Worm (Caenorhabditis elegans) whole organism, mixed stage, embryonic: Measurements from ENCODE around the gene dct-1.

ENCODE experiments used
- M03D4.4 ChIP-seq: sonication (generic microtip); optimal IDR thresholded peaks from 2 replicates; lab custom pipeline; 2017; ENCODE audit warnings: mild to moderate bottlenecking, missing genetic modification characterization, missing compliant biosample characterization
- bed-3 ChIP-seq: fragments of 200-800 bp; sonication (Bioruptor generic); optimal IDR thresholded peaks from 3 replicates; lab custom pipeline; 2018; ENCODE audit warnings: mild to moderate bottlenecking, missing genetic modification characterization, moderate library complexity, missing compliant biosample characterization
- blmp-1 ChIP-seq: fragments of 150-350 bp; optimal IDR thresholded peaks from 2 replicates; lab custom pipeline; 2014; ENCODE audit warnings: missing biosample characterization, missing genetic modification characterization
- ceh-39 ChIP-seq: fragments of 150-350 bp; optimal IDR thresholded peaks from 2 replicates; lab custom pipeline; 2014; ENCODE audit warnings: missing biosample characterization, missing genetic modification characterization
- ceh-43 ChIP-seq: fragments of 200-800 bp; sonication (Bioruptor generic); optimal IDR thresholded peaks from 2 replicates; lab custom pipeline; 2018; ENCODE audit warnings: mild to moderate bottlenecking, missing genetic modification characterization, moderate library complexity, missing compliant biosample characterization
- ces-1 ChIP-seq: fragments of 150-350 bp; optimal IDR thresholded peaks from 2 replicates; lab custom pipeline; 2014; ENCODE audit warnings: missing biosample characterization, missing genetic modification reagents, missing genetic modification characterization
- drap-1 ChIP-seq: fragments of 200-800 bp; sonication (Bioruptor generic); optimal IDR thresholded peaks from 3 replicates; lab custom pipeline; 2018; ENCODE audit warnings: mild to moderate bottlenecking, missing genetic modification characterization, missing compliant biosample characterization
- elt-1 ChIP-seq: sonication (generic microtip); optimal IDR thresholded peaks from 2 replicates; lab custom pipeline; 2017; ENCODE audit warnings: missing genetic modification characterization, mild to moderate bottlenecking, missing compliant biosample characterization, antibody characterized with exemption, moderate library complexity, borderline replicate concordance; ENCODE audit not compliant: insufficient read depth
- elt-3 ChIP-seq: fragments of 150-350 bp; optimal IDR thresholded peaks from 2 replicates; lab custom pipeline; 2014; ENCODE audit warnings: missing biosample characterization, missing genetic modification characterization
- flh-1 ChIP-seq: fragments of 200-800 bp; sonication (Bioruptor generic); optimal IDR thresholded peaks from 2 replicates; lab custom pipeline; 2018; ENCODE audit warnings: mild to moderate bottlenecking, missing genetic modification characterization, moderate library complexity, missing compliant biosample characterization
- ham-2 ChIP-seq: fragments of 200-800 bp; sonication (Bioruptor generic); optimal IDR thresholded peaks from 2 replicates; lab custom pipeline; 2018; ENCODE audit warnings: mild to moderate bottlenecking, missing genetic modification characterization, missing compliant biosample characterization
- hlh-1 ChIP-seq: fragments of 150-350 bp; optimal IDR thresholded peaks from 2 replicates; lab custom pipeline; 2014; ENCODE audit warnings: missing biosample characterization, missing genetic modification reagents, missing genetic modification characterization
- lin-13 ChIP-seq: fragments of 150-350 bp; optimal IDR thresholded peaks from 2 replicates; lab custom pipeline; 2014; ENCODE audit warnings: missing biosample characterization, missing genetic modification characterization
- lin-32 ChIP-seq: fragments of 200-800 bp; sonication (Bioruptor generic); optimal IDR thresholded peaks from 2 replicates; lab custom pipeline; 2018; ENCODE audit warnings: mild to moderate bottlenecking, missing genetic modification characterization, missing compliant biosample characterization
- lsy-2 ChIP-seq: fragments of 150-350 bp; optimal IDR thresholded peaks from 2 replicates; lab custom pipeline; 2014; ENCODE audit warnings: missing biosample characterization, missing genetic modification characterization
- mab-5 ChIP-seq: fragments of 150-350 bp; optimal IDR thresholded peaks from 2 replicates; lab custom pipeline; 2014; ENCODE audit warnings: missing biosample characterization, missing genetic modification characterization
- mep-1 ChIP-seq: fragments of 150-350 bp; optimal IDR thresholded peaks from 2 replicates; lab custom pipeline; 2017; ENCODE audit warnings: missing biosample characterization, missing genetic modification reagents, missing genetic modification characterization, inconsistent platforms
- mls-2 ChIP-seq: sonication (generic microtip); optimal IDR thresholded peaks from 2 replicates; lab custom pipeline; 2016; ENCODE audit warnings: mild to moderate bottlenecking, missing genetic modification characterization, moderate library complexity, missing compliant biosample characterization
- nhr-12 ChIP-seq: fragments of 150-350 bp; optimal IDR thresholded peaks from 2 replicates; lab custom pipeline; 2014; ENCODE audit warnings: missing biosample characterization, missing genetic modification characterization
- nhr-2 ChIP-seq: fragments of 150-350 bp; optimal IDR thresholded peaks from 2 replicates; lab custom pipeline; 2014; ENCODE audit warnings: missing biosample characterization, missing genetic modification characterization
- nhr-237 ChIP-seq: fragments of 150-350 bp; optimal IDR thresholded peaks from 2 replicates; lab custom pipeline; 2014; ENCODE audit warnings: missing biosample characterization, missing genetic modification characterization
- nhr-76 ChIP-seq: sonication (generic microtip); optimal IDR thresholded peaks from 2 replicates; lab custom pipeline; 2017; ENCODE audit warnings: missing biosample characterization, missing genetic modification characterization
- pha-4 ChIP-seq: fragments of 150-350 bp; optimal IDR thresholded peaks from 2 replicates; lab custom pipeline; 2018; ENCODE audit warnings: missing biosample characterization, missing genetic modification reagents, missing genetic modification characterization
- sem-2 ChIP-seq: fragments of 200-800 bp; sonication (Bioruptor generic); optimal IDR thresholded peaks from 2 replicates; lab custom pipeline; 2018; ENCODE audit warnings: mild to moderate bottlenecking, missing genetic modification characterization, missing compliant biosample characterization
- snpc-4 ChIP-seq: fragments of 150-350 bp; optimal IDR thresholded peaks from 2 replicates; lab custom pipeline; 2014; ENCODE audit warnings: missing biosample characterization, missing genetic modification characterization
- sptf-1 ChIP-seq: sonication (generic microtip); optimal IDR thresholded peaks from 2 replicates; lab custom pipeline; 2017; ENCODE audit warnings: mild to moderate bottlenecking, missing genetic modification characterization, moderate library complexity, missing compliant biosample characterization
- tbx-8 ChIP-seq: fragments of 200-800 bp; sonication (Bioruptor generic); optimal IDR thresholded peaks from 2 replicates; lab custom pipeline; 2018; ENCODE audit warnings: mild to moderate bottlenecking, missing genetic modification characterization, moderate library complexity, missing compliant biosample characterization
- zip-8 ChIP-seq: fragments of 150-350 bp; optimal IDR thresholded peaks from 2 replicates; lab custom pipeline; 2014; ENCODE audit warnings: missing biosample characterization, missing genetic modification characterization
- ztf-11 ChIP-seq: fragments of 150-350 bp; optimal IDR thresholded peaks from 2 replicates; lab custom pipeline; 2014; ENCODE audit warnings: missing biosample characterization, missing genetic modification characterization

Gene dct-1

DNA sequence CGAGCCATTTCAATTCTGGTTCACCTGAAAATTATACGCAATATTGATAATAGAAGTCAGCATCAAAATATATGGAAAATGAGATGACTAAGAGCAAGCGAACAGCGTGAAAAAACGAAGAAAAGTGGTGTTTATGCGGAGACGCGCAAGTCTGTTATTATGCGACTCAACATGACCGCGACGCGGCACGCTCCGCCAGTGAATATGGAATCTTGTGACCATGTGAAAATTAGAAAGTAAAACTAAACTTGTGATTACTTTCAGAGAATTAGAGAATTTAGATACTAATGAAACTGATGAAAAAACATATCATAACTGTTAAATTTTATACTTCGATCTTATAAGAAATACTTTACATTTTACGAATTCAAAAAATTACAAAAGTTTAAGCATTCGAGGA lies 27.9 kb downstream of the dct-1 start, which contains the start of gene his-71:
his-71 (minus strand) TSS at position 24 of the 400 bp plus-strand sequence.
- TF ChIP-seq ceh-43 (GFP tag; lab: Kevin White, UChicago) (no peak), nhr-2 (tag; lab: Kevin White, UChicago) (no peak)

DNA sequence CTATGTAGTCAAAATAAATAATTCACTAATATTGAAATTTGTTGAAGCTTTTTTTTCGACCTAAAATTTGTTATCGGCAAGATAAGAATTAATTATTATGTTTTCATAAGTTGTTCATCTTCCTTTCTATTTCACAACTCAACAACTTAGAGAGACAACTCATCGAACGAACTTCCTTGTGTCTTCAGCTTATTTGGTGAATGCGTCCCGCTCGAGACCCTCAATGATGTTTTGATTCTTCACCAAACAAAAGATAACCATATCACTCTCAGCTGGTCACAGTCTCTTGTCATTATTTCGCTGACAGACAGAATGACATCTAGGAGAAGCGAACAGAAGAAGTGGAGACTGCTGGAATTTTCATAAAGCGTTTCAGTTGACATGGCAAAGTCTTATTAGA lies 30.6 kb downstream of the dct-1 start:
- TF ChIP-seq elt-3 (tag; lab: Kevin White, UChicago) = no peak
- TF ChIP-seq, all 35 proteins: peak for 0

DNA sequence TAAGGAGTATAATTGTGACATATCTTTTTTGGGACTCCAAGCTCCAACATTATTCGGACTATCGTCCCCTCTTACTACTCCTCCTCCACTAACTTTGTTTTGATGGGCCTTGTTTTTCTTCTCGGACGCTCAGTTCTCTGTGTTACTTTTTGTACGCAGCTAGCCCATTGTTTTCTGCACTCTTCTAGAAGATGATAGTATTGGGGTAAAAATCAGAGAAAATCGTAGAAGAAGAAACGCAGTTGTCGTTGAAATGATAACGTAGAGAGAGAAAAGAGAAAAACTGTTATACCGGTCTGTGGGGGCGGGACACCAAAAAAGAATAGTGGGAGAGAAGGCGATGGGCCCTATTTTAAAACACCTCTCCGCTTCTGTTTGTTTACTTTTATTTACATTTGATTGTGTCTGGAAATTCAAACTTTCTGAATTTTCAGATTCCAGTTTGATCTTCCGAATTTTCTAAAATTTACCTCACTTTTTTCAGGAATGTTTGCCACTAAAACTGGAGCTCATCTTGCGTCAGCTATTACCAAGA lies 31.4 kb downstream of the dct-1 start, which contains the start of gene F45E1.4:
F45E1.4 (plus strand) TSS at position 485 of the 535 bp plus-strand sequence.
- TF ChIP-seq nhr-12 (tag; lab: Kevin White, UChicago) (no peak), ztf-11 (tag; lab: Kevin White, UChicago) (no peak), snpc-4 (no peak), elt-1 (no peak)

DNA sequence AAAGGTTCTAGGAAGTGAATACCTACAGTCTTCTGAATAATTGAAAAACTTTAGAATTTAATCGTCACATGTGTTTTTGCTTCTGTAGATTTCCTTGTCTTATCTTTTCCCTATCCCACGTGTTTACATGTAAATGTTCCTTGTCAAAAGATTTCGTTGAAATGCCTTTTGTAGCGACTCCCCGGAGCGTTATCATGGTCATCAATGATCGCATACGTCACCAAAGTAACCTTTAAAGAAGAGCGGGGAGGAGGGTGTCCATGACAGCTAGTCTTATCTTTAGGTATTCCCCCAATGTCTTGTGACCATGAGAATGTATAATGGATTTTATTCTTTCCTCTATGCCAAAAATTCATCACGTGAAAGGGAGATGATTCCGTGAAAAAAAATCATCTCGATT lies 32.7 kb downstream of the dct-1 start:
- TF ChIP-seq elt-3 (tag; lab: Kevin White, UChicago) (no peak), ceh-39 (tag; lab: Kevin White, UChicago) (no peak), ces-1 (GFP tag; lab: Kevin White, UChicago) (no peak), M03D4.4 (no peak), nhr-76 (tag; lab: Kevin White, UChicago) (no peak), lsy-2 (tag; lab: Kevin White, UChicago) (no peak), lin-32 (no peak), bed-3 (no peak), mab-5 (tag; lab: Kevin White, UChicago) (no peak)
- TF ChIP-seq, all 35 proteins: peak for 0

DNA sequence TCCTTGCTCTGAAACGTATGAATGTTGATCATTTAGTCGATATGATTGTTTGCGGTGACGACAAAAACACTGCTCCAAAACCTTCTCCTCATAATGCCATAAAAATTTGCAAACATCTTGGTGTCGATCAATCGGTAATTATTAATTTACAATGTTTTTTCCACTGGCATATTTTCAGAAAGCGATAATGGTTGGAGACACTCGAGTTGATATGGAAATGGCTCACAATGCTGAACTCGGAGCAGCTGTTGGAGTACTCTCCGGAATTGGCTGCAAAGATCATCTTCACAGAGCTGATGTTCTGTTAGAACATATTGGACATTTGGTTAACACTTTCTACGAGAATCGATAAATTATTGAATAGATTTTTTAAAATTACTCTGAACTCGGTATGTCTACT lies 34.3 kb downstream of the dct-1 start:
- TF ChIP-seq hlh-1 (tag; lab: Kevin White, UChicago) (no peak), drap-1 (GFP tag; lab: Kevin White, UChicago) (no peak), snpc-4 (no peak), lin-32 (no peak), zip-8 (tag; lab: Kevin White, UChicago) (no peak), flh-1 (GFP tag; lab: Kevin White, UChicago) (no peak), nhr-76 (tag; lab: Kevin White, UChicago) (no peak), sptf-1 (tag; lab: Kevin White, UChicago) (no peak), nhr-237 (tag; lab: Kevin White, UChicago) (no peak), tbx-8 (GFP tag; lab: Kevin White, UChicago) (no peak)

DNA sequence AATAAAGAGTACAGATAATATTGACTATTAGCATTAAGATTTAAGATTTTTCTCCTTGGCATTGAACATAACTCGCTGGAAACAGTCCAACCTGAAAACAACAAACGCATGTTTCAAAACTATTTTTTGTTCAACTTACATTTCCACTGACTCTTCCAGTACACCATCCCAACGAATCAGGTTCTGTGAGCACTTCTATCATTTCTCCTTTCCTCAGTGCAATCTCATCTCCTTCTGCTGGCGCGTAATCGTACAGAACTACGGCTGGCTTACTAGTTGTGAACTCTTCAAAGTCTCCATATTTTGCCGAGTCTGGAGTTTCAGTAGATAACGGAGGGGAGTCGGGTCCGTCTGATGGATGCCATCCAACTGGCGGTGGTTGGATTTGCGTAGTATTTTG lies 35.0 kb downstream of the dct-1 start:
- TF ChIP-seq lin-13 (tag; lab: Kevin White, UChicago) (no peak), zip-8 (tag; lab: Kevin White, UChicago) (no peak), mls-2 (tag; lab: Kevin White, UChicago) (no peak), ceh-39 (tag; lab: Kevin White, UChicago) (no peak), sptf-1 (tag; lab: Kevin White, UChicago) (no peak), ham-2 (GFP tag; lab: Kevin White, UChicago) (no peak), snpc-4 (no peak), mab-5 (tag; lab: Kevin White, UChicago) (no peak), sem-2 (GFP tag; lab: Kevin White, UChicago) (no peak), hlh-1 (tag; lab: Kevin White, UChicago) (no peak), blmp-1 (tag; lab: Kevin White, UChicago) (no peak), nhr-12 (tag; lab: Kevin White, UChicago) (no peak), nhr-2 (tag; lab: Kevin White, UChicago) (no peak), lin-32 (no peak)
- TF ChIP-seq, all 35 proteins: peak for 0

DNA sequence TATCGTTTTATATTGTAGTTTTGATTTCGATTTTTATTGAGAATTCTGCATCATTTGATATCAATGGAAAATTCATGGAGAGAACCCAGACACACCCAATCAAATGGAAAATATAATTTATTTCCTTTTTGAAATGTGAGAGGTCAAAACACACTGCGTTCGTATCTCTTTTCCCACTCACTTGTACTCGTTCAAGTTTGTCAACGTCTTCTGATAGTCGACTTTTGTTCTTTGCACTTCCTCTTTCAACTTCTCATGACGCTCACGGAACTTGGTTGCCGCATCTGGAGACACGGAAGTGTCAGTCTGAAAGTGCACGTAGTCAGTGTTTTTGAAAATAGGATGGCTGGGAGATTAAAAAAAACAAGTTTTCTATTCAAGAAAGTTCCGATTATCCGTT lies 36.1 kb downstream of the dct-1 start:
- TF ChIP-seq mab-5 (tag; lab: Kevin White, UChicago) (no peak), nhr-237 (tag; lab: Kevin White, UChicago) (no peak), ces-1 (GFP tag; lab: Kevin White, UChicago) (no peak), sptf-1 (tag; lab: Kevin White, UChicago) (no peak), ztf-11 (tag; lab: Kevin White, UChicago) (no peak), nhr-76 (tag; lab: Kevin White, UChicago) (no peak), drap-1 (GFP tag; lab: Kevin White, UChicago) (no peak), pha-4 (tag; lab: Kevin White, UChicago) (no peak), mep-1 (no peak), sem-2 (GFP tag; lab: Kevin White, UChicago) (no peak)
